Worm (Caenorhabditis elegans) whole organism, young adult: Measurements from ENCODE around the gene sri-19.

Experiments
- B0019.2 ChIP-seq: fragments of 200-800 bp; sonication (Bioruptor generic); conservative IDR thresholded peaks from 2 replicates; pipeline ENCODE4 v1.3.6; 2022; ENCODE audit warnings: missing genetic modification reagents, missing genetic modification characterization, missing compliant biosample characterization
- B0261.1 ChIP-seq: sonication (generic microtip); optimal IDR thresholded peaks from 2 replicates; lab custom pipeline; 2016; ENCODE audit warnings: mild to moderate bottlenecking, missing genetic modification characterization, moderate library complexity, missing compliant biosample characterization
- C06A6.2 ChIP-seq: fragments of 200-800 bp; sonication (Bioruptor generic); conservative IDR thresholded peaks from 2 replicates; pipeline ENCODE4 v1.3.6; 2022; ENCODE audit warnings: missing genetic modification characterization, missing compliant biosample characterization
- D2030.7 ChIP-seq: fragments of 200-800 bp; sonication (Bioruptor generic); IDR thresholded peaks from 2 replicates; pipeline ENCODE4 v1.3.6; 2022; ENCODE audit warnings: missing genetic modification reagents, missing genetic modification characterization, missing compliant biosample characterization
- F22D6.2 ChIP-seq: sonication (generic microtip); optimal IDR thresholded peaks from 2 replicates; lab custom pipeline; 2016; ENCODE audit warnings: mild to moderate bottlenecking, missing genetic modification characterization, missing compliant biosample characterization
- F33H1.4 ChIP-seq: fragments of 200-800 bp; sonication (Bioruptor generic); IDR thresholded peaks from 2 replicates; pipeline ENCODE4 v1.3.6; 2022; ENCODE audit warnings: missing genetic modification reagents, missing genetic modification characterization, missing compliant biosample characterization
- F39B2.1 ChIP-seq: fragments of 200-800 bp; sonication (Bioruptor generic); IDR thresholded peaks from 2 replicates; pipeline ENCODE4 v1.3.6; 2022; ENCODE audit warnings: missing genetic modification reagents, missing genetic modification characterization, missing compliant biosample characterization
- K11D2.4 ChIP-seq: fragments of 200-800 bp; sonication (Bioruptor generic); IDR thresholded peaks from 2 replicates; pipeline ENCODE4 v1.3.6; 2022; ENCODE audit warnings: missing genetic modification reagents, missing genetic modification characterization, missing compliant biosample characterization
- K12H6.12 ChIP-seq: fragments of 200-800 bp; sonication (Bioruptor generic); optimal IDR thresholded peaks from 2 replicates; lab custom pipeline; 2018; ENCODE audit warnings: mild to moderate bottlenecking, missing genetic modification characterization, missing compliant biosample characterization
- Y53G8AR.9 ChIP-seq: fragments of 200-800 bp; sonication (Bioruptor generic); conservative IDR thresholded peaks from 2 replicates; pipeline ENCODE4 v1.3.6; 2022; ENCODE audit warnings: missing genetic modification reagents, missing genetic modification characterization, missing compliant biosample characterization
- Y79H2A.3 ChIP-seq: fragments of 200-800 bp; sonication (Bioruptor generic); conservative IDR thresholded peaks from 2 replicates; pipeline ENCODE4 v1.3.6; 2022; ENCODE audit warnings: missing genetic modification reagents, missing genetic modification characterization, missing compliant biosample characterization
- ZK185.1 ChIP-seq: sonication (generic microtip); optimal IDR thresholded peaks from 2 replicates; lab custom pipeline; 2016; ENCODE audit warnings: mild to moderate bottlenecking, missing genetic modification characterization, missing compliant biosample characterization; ENCODE audit not compliant: poor library complexity, severe bottlenecking
- aptf-2 ChIP-seq: fragments of 200-800 bp; sonication (Bioruptor generic); conservative IDR thresholded peaks from 2 replicates; pipeline ENCODE4 v1.3.6; 2022; ENCODE audit warnings: missing genetic modification reagents, missing genetic modification characterization, missing compliant biosample characterization
- athp-1 ChIP-seq: sonication (generic microtip); optimal IDR thresholded peaks from 2 replicates; lab custom pipeline; 2017; ENCODE audit warnings: mild to moderate bottlenecking, missing genetic modification characterization, missing compliant biosample characterization
- attf-5 ChIP-seq: fragments of 200-800 bp; sonication (Bioruptor generic); optimal IDR thresholded peaks from 2 replicates; lab custom pipeline; 2018; ENCODE audit warnings: mild to moderate bottlenecking, missing genetic modification characterization, missing compliant biosample characterization
- ceh-27 ChIP-seq: fragments of 200-800 bp; sonication (Bioruptor generic); optimal IDR thresholded peaks from 2 replicates; lab custom pipeline; 2018; ENCODE audit warnings: mild to moderate bottlenecking, missing genetic modification characterization, moderate library complexity, missing compliant biosample characterization
- dox-1 ChIP-seq: fragments of 200-800 bp; sonication (Bioruptor generic); IDR thresholded peaks from 2 replicates; pipeline ENCODE4 v1.3.6; 2022; ENCODE audit warnings: missing genetic modification reagents, missing genetic modification characterization, missing compliant biosample characterization
- dpl-1 ChIP-seq: fragments of 150-350 bp; optimal IDR thresholded peaks from 2 replicates; lab custom pipeline; 2014; ENCODE audit warnings: missing biosample characterization, missing genetic modification reagents, missing genetic modification characterization
- egl-44 ChIP-seq: fragments of 200-800 bp; sonication (Bioruptor generic); IDR thresholded peaks from 2 replicates; pipeline ENCODE4 v1.3.6; 2022; ENCODE audit warnings: missing genetic modification reagents, missing genetic modification characterization, missing compliant biosample characterization
- ekl-4 ChIP-seq: fragments of 200-800 bp; sonication (Bioruptor generic); IDR thresholded peaks from 2 replicates; pipeline ENCODE4 v1.3.6; 2022; ENCODE audit warnings: missing genetic modification reagents, missing genetic modification characterization, missing compliant biosample characterization
- let-607 ChIP-seq, 2 experiments: fragments of 200-800 bp in 1 of 2; sonication (Bioruptor generic) in 1 of 2; sonication (generic microtip) in 1 of 2; optimal IDR thresholded peaks; 2 replicates each; lab custom pipeline; 2016 to 2018; ENCODE audit warnings: mild to moderate bottlenecking in 2 of 2, missing compliant biosample characterization in 2 of 2, missing genetic modification characterization in 2 of 2, moderate library complexity in 2 of 2, missing genotype in 1 of 2
- lin-35 ChIP-seq, 3 experiments: fragments of 150-350 bp in 2 of 3; sonication (generic microtip) in 1 of 3; optimal IDR thresholded peaks; 2 replicates each; lab custom pipeline; 2014 to 2018; ENCODE audit warnings: missing biosample characterization in 3 of 3, missing genetic modification characterization in 3 of 3, missing genetic modification reagents in 3 of 3
- lin-40 ChIP-seq: sonication (generic microtip); optimal IDR thresholded peaks from 2 replicates; lab custom pipeline; 2016; ENCODE audit warnings: missing genetic modification characterization, mild to moderate bottlenecking, missing compliant biosample characterization, missing genotype, missing genetic modification reagents
- lsl-1 ChIP-seq: fragments of 200-800 bp; sonication (Bioruptor generic); optimal IDR thresholded peaks from 2 replicates; lab custom pipeline; 2018; ENCODE audit warnings: mild to moderate bottlenecking, missing genetic modification characterization, moderate library complexity, missing compliant biosample characterization
- madf-10 ChIP-seq: sonication (generic microtip); optimal IDR thresholded peaks from 2 replicates; lab custom pipeline; 2016; ENCODE audit warnings: mild to moderate bottlenecking, missing genetic modification characterization, missing compliant biosample characterization
- madf-6 ChIP-seq: fragments of 200-800 bp; sonication (Bioruptor generic); IDR thresholded peaks from 2 replicates; pipeline ENCODE4 v1.3.6; 2022; ENCODE audit warnings: missing genetic modification reagents, missing genetic modification characterization, missing compliant biosample characterization
- mcd-1 ChIP-seq: fragments of 200-800 bp; sonication (Bioruptor generic); IDR thresholded peaks from 2 replicates; pipeline ENCODE4 v1.3.6; 2022; ENCODE audit warnings: missing genetic modification reagents, missing genetic modification characterization, missing compliant biosample characterization
- nfya-1 ChIP-seq: sonication (generic microtip); optimal IDR thresholded peaks from 2 replicates; lab custom pipeline; 2017; ENCODE audit warnings: antibody characterized with exemption, missing compliant biosample characterization, missing genetic modification characterization, borderline replicate concordance; ENCODE audit not compliant: insufficient read depth
- nfya-2 ChIP-seq: fragments of 200-800 bp; sonication (Bioruptor generic); IDR thresholded peaks from 2 replicates; pipeline ENCODE4 v1.3.6; 2022; ENCODE audit warnings: missing genetic modification reagents, missing genetic modification characterization, missing compliant biosample characterization
- nhr-80 ChIP-seq: sonication (generic microtip); optimal IDR thresholded peaks from 2 replicates; lab custom pipeline; 2016; ENCODE audit warnings: missing genetic modification characterization, missing compliant biosample characterization
- pbrm-1 ChIP-seq: fragments of 200-800 bp; sonication (Bioruptor generic); IDR thresholded peaks from 2 replicates; pipeline ENCODE4 v1.3.6; 2022; ENCODE audit warnings: missing genetic modification reagents, missing genetic modification characterization, missing compliant biosample characterization
- pha-4 ChIP-seq: fragments of 150-350 bp; sonication (generic microtip); optimal IDR thresholded peaks from 2 replicates; lab custom pipeline; 2014; ENCODE audit warnings: missing biosample characterization, missing genetic modification reagents, missing genetic modification characterization
- snpc-1.3 ChIP-seq: sonication (generic microtip); optimal IDR thresholded peaks from 2 replicates; lab custom pipeline; 2017; ENCODE audit warnings: missing genetic modification characterization, mild to moderate bottlenecking, missing compliant biosample characterization, antibody characterized with exemption, moderate library complexity, missing genotype, missing genetic modification reagents; ENCODE audit not compliant: insufficient read depth
- snpc-4 ChIP-seq, 5 experiments: fragments of 150-350 bp in 1 of 5; sonication (generic microtip) in 4 of 5; optimal IDR thresholded peaks; 2 replicates each; lab custom pipeline; 2014 to 2018; ENCODE audit warnings: missing genetic modification characterization in 5 of 5, missing biosample characterization in 3 of 5, antibody characterized with exemption in 2 of 5, mild to moderate bottlenecking in 2 of 5, missing compliant biosample characterization in 2 of 5, missing genotype in 2 of 5, moderate library complexity in 2 of 5, missing genetic modification reagents in 1 of 5
- somi-1 ChIP-seq: fragments of 200-800 bp; sonication (Bioruptor generic); optimal IDR thresholded peaks from 2 replicates; lab custom pipeline; 2018; ENCODE audit warnings: mild to moderate bottlenecking, missing genetic modification characterization, missing compliant biosample characterization
- tlf-1 ChIP-seq: fragments of 200-800 bp; sonication (Bioruptor generic); optimal IDR thresholded peaks from 2 replicates; lab custom pipeline; 2018; ENCODE audit warnings: mild to moderate bottlenecking, missing genetic modification characterization, missing compliant biosample characterization
- unc-130 ChIP-seq: sonication (generic microtip); optimal IDR thresholded peaks from 2 replicates; lab custom pipeline; 2016; ENCODE audit warnings: missing genetic modification reagents, missing genetic modification characterization, missing compliant biosample characterization
- zfh-2 ChIP-seq: fragments of 200-800 bp; sonication (Bioruptor generic); conservative IDR thresholded peaks from 2 replicates; pipeline ENCODE4 v1.3.6; 2022; ENCODE audit warnings: missing genetic modification reagents, missing genetic modification characterization, missing compliant biosample characterization
- ztf-26 ChIP-seq: sonication (generic microtip); optimal IDR thresholded peaks from 2 replicates; lab custom pipeline; 2017; ENCODE audit warnings: missing genetic modification characterization, missing compliant biosample characterization

Gene sri-19

DNA sequence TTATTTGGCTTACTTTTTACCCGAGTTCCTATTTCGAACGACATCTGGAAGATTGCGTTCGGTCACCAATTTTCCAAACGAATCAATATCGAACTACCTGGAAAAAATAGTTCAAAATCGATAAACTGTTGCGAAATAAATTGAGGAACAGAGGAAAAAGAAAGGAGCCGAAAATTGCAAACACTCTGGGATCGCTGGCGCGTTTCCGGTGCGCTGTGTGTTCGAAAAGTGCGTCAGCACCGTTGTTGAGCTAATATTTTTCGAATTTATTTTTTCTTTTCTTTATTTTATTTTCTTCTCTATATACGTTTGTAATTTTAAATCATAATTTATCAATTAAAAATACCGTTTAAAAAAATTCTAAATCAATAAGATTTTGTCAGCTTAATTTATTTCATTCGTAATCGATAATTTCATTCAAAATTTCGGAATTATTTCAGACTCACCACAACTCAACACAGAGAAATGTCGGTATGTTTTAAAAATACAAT is 25.1 kb upstream of the sri-19 start, which contains the start of the genes dnc-1 and lsm-7 (continued):
- peak; percentile 20 for TF ChIP-seq tlf-1 (GFP tag; lab: Kevin White, UChicago)
- no peak for TF ChIP-seq aptf-2 (GFP tag; lab: Robert Waterston, UW)
- no peak for TF ChIP-seq F22D6.2
- TF ChIP-seq unc-130, result no peak
- TF ChIP-seq D2030.7 (GFP tag; lab: Robert Waterston, UW), result no peak
- peak; percentile 52 for TF ChIP-seq somi-1
- peak; percentile 64; the same call in 1 of the 2 replicates for TF ChIP-seq madf-6 (GFP tag; lab: Robert Waterston, UW)
- peak; percentile 53 for TF ChIP-seq ZK185.1 (tag; lab: Kevin White, UChicago)
- peak; percentile 68 for TF ChIP-seq K11D2.4 (GFP tag; lab: Robert Waterston, UW)
- TF ChIP-seq let-607 (tag; optimal IDR thresholded peaks at IDR 0.05; lab: Kevin White, UChicago), result peak; percentile 19 to 25
- peak; percentile 26 for TF ChIP-seq lin-40
- 0 out of 2 replicates have a peak, but pooled peaks have one; percentile 31 for TF ChIP-seq egl-44 (GFP tag; lab: Robert Waterston, UW)
- TF ChIP-seq nhr-80 (tag; lab: Kevin White, UChicago), result peak; percentile 67
- peak; percentile 52 for TF ChIP-seq K12H6.12 (tag; lab: Kevin White, UChicago)
- no peak for TF ChIP-seq nfya-2 (GFP tag; lab: Robert Waterston, UW)
- no peak for TF ChIP-seq F39B2.1
- TF ChIP-seq ekl-4, result 0 out of 2 replicates have a peak, but pooled peaks have one; percentile 13
- peak; percentile 67 for TF ChIP-seq Y53G8AR.9 (GFP tag; lab: Robert Waterston, UW)
- TF ChIP-seq ztf-26, result peak; percentile 57
- peak; percentile 96 for TF ChIP-seq attf-5
- peak; percentile 64; the same call in 1 of the 2 replicates for TF ChIP-seq pbrm-1 (GFP tag; lab: Robert Waterston, UW)
- peak; percentile 65 for TF ChIP-seq mcd-1 (GFP tag; lab: Robert Waterston, UW)
- peak; percentile 85 for TF ChIP-seq dox-1 (GFP tag; lab: Robert Waterston, UW)
- no peak for TF ChIP-seq snpc-4 (GFP tag; optimal IDR thresholded peaks at IDR 0.05; lab: Kevin White, UChicago)
- peak; percentile 1 to 54 (median 45) for TF ChIP-seq snpc-4 (tag; optimal IDR thresholded peaks at IDR 0.05; lab: Kevin White, UChicago)
- peak; percentile 51 for TF ChIP-seq lsl-1 (GFP tag; lab: Kevin White, UChicago)
- peak; percentile 23 for TF ChIP-seq snpc-1.3 (tag; lab: Kevin White, UChicago)
- peak; percentile 18 for TF ChIP-seq athp-1
- TF ChIP-seq Y79H2A.3, result no peak
- TF ChIP-seq B0261.1 (tag; lab: Kevin White, UChicago), result no peak
- peak; percentile 56 for TF ChIP-seq dpl-1 (GFP tag; lab: Kevin White, UChicago)
- no peak for TF ChIP-seq nfya-1
- TF ChIP-seq F33H1.4, result peak; percentile 39
- TF ChIP-seq ceh-27 (GFP tag; lab: Kevin White, UChicago), result peak; percentile 3
- TF ChIP-seq C06A6.2 (GFP tag; lab: Robert Waterston, UW), result peak; percentile 24; the same call in 1 of the 2 replicates
- TF ChIP-seq lin-35 (GFP tag; optimal IDR thresholded peaks at IDR 0.05; lab: Kevin White, UChicago), result peak in 1 of 3 experiments; percentile 69
- TF ChIP-seq zfh-2 (GFP tag; lab: Robert Waterston, UW), result peak; percentile 58; the same call in 1 of the 2 replicates
- TF ChIP-seq pha-4, result peak; percentile 64
- TF ChIP-seq madf-10 (tag; lab: Kevin White, UChicago), result peak; percentile 5
- TF ChIP-seq B0019.2 (GFP tag; lab: Robert Waterston, UW), result 0 out of 2 replicates have a peak, but pooled peaks have one; percentile 6
